Worm (Caenorhabditis elegans) whole organism, early embryonic: ENCODE measurements around the gene tlp-1.

Experiments
- ama-1 ChIP-seq: fragments of 150-350 bp; optimal IDR thresholded peaks from 2 replicates; lab custom pipeline; 2014
- ceh-13 ChIP-seq: fragments of 200-800 bp; sonication (Bioruptor generic); optimal IDR thresholded peaks from 2 replicates; lab custom pipeline; 2018; ENCODE audit warnings: mild to moderate bottlenecking, missing genetic modification characterization, missing compliant biosample characterization
- flt-1 ChIP-seq: fragments of 200-800 bp; sonication (Bioruptor generic); IDR thresholded peaks from 2 replicates; pipeline ENCODE4 v1.3.6; 2022; ENCODE audit warnings: missing genetic modification characterization, missing compliant biosample characterization
- tbx-11 ChIP-seq: fragments of 200-800 bp; sonication (Bioruptor generic); IDR thresholded peaks from 2 replicates; pipeline ENCODE4 v1.3.6; 2022; ENCODE audit warnings: missing genetic modification characterization, missing compliant biosample characterization
- tbx-37 ChIP-seq: fragments of 200-800 bp; sonication (Bioruptor generic); conservative IDR thresholded peaks from 2 replicates; pipeline ENCODE4 v1.3.6; 2022; ENCODE audit warnings: missing genetic modification reagents, missing genetic modification characterization, missing compliant biosample characterization

ce11 chrIV:13727865-13728264, 24.0 kb upstream of the tlp-1 start:
- TF ChIP-seq flt-1 (GFP tag; lab: Robert Waterston, UW) (no peak), tbx-11 (GFP tag; lab: Robert Waterston, UW) (no peak), ama-1 (no peak), ceh-13 (GFP tag; lab: Kevin White, UChicago) (no peak), tbx-37 (GFP tag; lab: Robert Waterston, UW) (no peak)
